Worm (Caenorhabditis elegans): Measurements from ENCODE around the gene flp-28.

Gene flp-28

DNA sequence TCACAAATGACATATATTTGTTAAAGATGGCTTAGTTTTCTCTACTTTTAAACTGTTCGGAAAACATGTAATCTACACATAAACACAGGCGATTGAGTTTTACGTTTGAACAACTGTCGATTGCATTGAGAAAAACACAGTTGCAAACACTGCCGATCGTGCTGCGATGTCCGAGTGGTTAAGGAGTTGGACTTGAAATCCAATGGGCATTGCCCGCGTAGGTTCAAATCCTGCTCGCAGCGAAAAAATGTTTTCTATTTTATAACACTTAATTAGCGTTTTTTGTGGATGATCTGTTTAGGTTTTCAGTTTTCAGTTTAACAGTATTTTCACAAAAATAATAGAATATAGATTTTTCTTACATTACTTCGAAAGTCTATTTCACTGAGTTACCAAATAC, 36.6 kb upstream of the flp-28 start (continued):
- TF ChIP-seq lin-38 (GFP tag; IDR thresholded peaks at IDR 0.05) (no peak), rbr-2 (tag; optimal IDR thresholded peaks at IDR 0.05) (no peak), fkh-10 (GFP tag; optimal IDR thresholded peaks at IDR 0.05) (no peak), nhr-48 (tag; optimal IDR thresholded peaks at IDR 0.05) (peak; percentile 37), daf-12 (tag; optimal IDR thresholded peaks at IDR 0.05) (no peak), Y5F2A.4 (GFP tag; optimal IDR thresholded peaks at IDR 0.05) (no peak), tag-97 (GFP tag; IDR thresholded peaks at IDR 0.05) (no peak), saeg-2 (GFP tag; IDR thresholded peaks at IDR 0.05) (no peak), tra-1 (GFP tag; IDR thresholded peaks at IDR 0.05) (0 out of 2 replicates have a peak, but pooled peaks have one; percentile 43), php-3 (GFP tag; IDR thresholded peaks at IDR 0.05) (no peak), nhr-76 (tag; optimal IDR thresholded peaks at IDR 0.05) (no peak), egl-27 (tag; optimal IDR thresholded peaks at IDR 0.05) (no peak), mep-1 (tag; optimal IDR thresholded peaks at IDR 0.05) (no peak), dmd-8 (GFP tag; IDR thresholded peaks at IDR 0.05) (no peak; the same call in 1 of the 2 replicates), attf-4 (tag; optimal IDR thresholded peaks at IDR 0.05) (no peak), unc-39 (tag; optimal IDR thresholded peaks at IDR 0.05) (no peak), snpc-4 (tag; optimal IDR thresholded peaks at IDR 0.05) (no peak), vab-7 (GFP tag; IDR thresholded peaks at IDR 0.05) (0 out of 2 replicates have a peak, but pooled peaks have one; percentile 48), lin-15B (tag; optimal IDR thresholded peaks at IDR 0.05) (no peak), lim-7 (GFP tag; IDR thresholded peaks at IDR 0.05) (peak; percentile 79), daf-19 (GFP tag; conservative IDR thresholded peaks at IDR 0.05) (0 out of 2 replicates have a peak, but pooled peaks have one; percentile 50), F44E2.7 (GFP tag; IDR thresholded peaks at IDR 0.05) (no peak), ztf-11 (tag; optimal IDR thresholded peaks at IDR 0.05) (no peak), ZK546.5 (tag; optimal IDR thresholded peaks at IDR 0.05) (no peak), nhr-41 (GFP tag; IDR thresholded peaks at IDR 0.05) (no peak), unc-130 (GFP tag; optimal IDR thresholded peaks at IDR 0.05) (no peak), hif-1 (tag; optimal IDR thresholded peaks at IDR 0.05) (no peak), dve-1 (tag; optimal IDR thresholded peaks at IDR 0.05; ENCODE audit: insufficient read depth) (peak; percentile 11), F26F4.8 (GFP tag; conservative IDR thresholded peaks at IDR 0.05) (peak; percentile 75), madf-5 (GFP tag; IDR thresholded peaks at IDR 0.05) (no peak), ZK337.2 (GFP tag; IDR thresholded peaks at IDR 0.05) (0 out of 2 replicates have a peak, but pooled peaks have one; percentile 44), lin-29 (GFP tag; IDR thresholded peaks at IDR 0.05) (0 out of 2 replicates have a peak, but pooled peaks have one; percentile 12), arid-1 (GFP tag; conservative IDR thresholded peaks at IDR 0.05) (no peak), spr-1 (tag; optimal IDR thresholded peaks at IDR 0.05) (no peak), F37D6.2 (tag; optimal IDR thresholded peaks at IDR 0.05) (no peak), ceh-28 (tag; optimal IDR thresholded peaks at IDR 0.05) (no peak), mes-2 (tag; optimal IDR thresholded peaks at IDR 0.05; ENCODE audit: poor library complexity, severe bottlenecking) (no peak), T26A8.4 (GFP tag; IDR thresholded peaks at IDR 0.05) (no peak), nhr-77 (tag; optimal IDR thresholded peaks at IDR 0.05) (no peak), egl-43 (GFP tag; IDR thresholded peaks at IDR 0.05) (no peak; the same call in 1 of the 2 replicates), skn-1 (tag; optimal IDR thresholded peaks at IDR 0.05) (no peak), mdt-29 (GFP tag; IDR thresholded peaks at IDR 0.05) (no peak), nhr-28 (tag; optimal IDR thresholded peaks at IDR 0.05) (no peak), fos-1 (tag; optimal IDR thresholded peaks at IDR 0.05) (no peak), nhr-25 (tag; optimal IDR thresholded peaks at IDR 0.05; ENCODE audit: borderline replicate concordance, insufficient read depth) (no peak), cey-2 (tag; optimal IDR thresholded peaks at IDR 0.05; ENCODE audit: borderline replicate concordance, insufficient read depth) (no peak), snpc-1.2 (GFP tag; IDR thresholded peaks at IDR 0.05) (peak; percentile 69), ctbp-1 (GFP tag; IDR thresholded peaks at IDR 0.05) (no peak), dpl-1 (GFP tag; optimal IDR thresholded peaks at IDR 0.05) (no peak), dmd-9 (GFP tag; IDR thresholded peaks at IDR 0.05) (no peak), daf-16 (GFP tag; optimal IDR thresholded peaks at IDR 0.05) (peak; percentile 9 to 69), daf-16 (tag; optimal IDR thresholded peaks at IDR 0.05) (peak; percentile 67)
